Worm (Caenorhabditis elegans) whole organism, mixed stage, embryonic: Measurements from ENCODE around the gene W02A2.12.

Experiments used
- ceh-39 ChIP-seq: fragments of 150-350 bp; optimal IDR thresholded peaks from 2 replicates; lab custom pipeline; 2014; ENCODE audit warnings: missing biosample characterization, missing genetic modification characterization
- ces-1 ChIP-seq: fragments of 150-350 bp; optimal IDR thresholded peaks from 2 replicates; lab custom pipeline; 2014; ENCODE audit warnings: missing biosample characterization, missing genetic modification reagents, missing genetic modification characterization
- elt-1 ChIP-seq: sonication (generic microtip); optimal IDR thresholded peaks from 2 replicates; lab custom pipeline; 2017; ENCODE audit warnings: missing genetic modification characterization, mild to moderate bottlenecking, missing compliant biosample characterization, antibody characterized with exemption, moderate library complexity, borderline replicate concordance; ENCODE audit not compliant: insufficient read depth
- lin-13 ChIP-seq: fragments of 150-350 bp; optimal IDR thresholded peaks from 2 replicates; lab custom pipeline; 2014; ENCODE audit warnings: missing biosample characterization, missing genetic modification characterization
- lsy-2 ChIP-seq: fragments of 150-350 bp; optimal IDR thresholded peaks from 2 replicates; lab custom pipeline; 2014; ENCODE audit warnings: missing biosample characterization, missing genetic modification characterization
- nhr-12 ChIP-seq: fragments of 150-350 bp; optimal IDR thresholded peaks from 2 replicates; lab custom pipeline; 2014; ENCODE audit warnings: missing biosample characterization, missing genetic modification characterization
- nhr-237 ChIP-seq: fragments of 150-350 bp; optimal IDR thresholded peaks from 2 replicates; lab custom pipeline; 2014; ENCODE audit warnings: missing biosample characterization, missing genetic modification characterization
- nhr-28 ChIP-seq: fragments of 150-350 bp; optimal IDR thresholded peaks from 2 replicates; lab custom pipeline; 2014; ENCODE audit warnings: missing biosample characterization, missing genetic modification characterization
- snpc-4 ChIP-seq: fragments of 150-350 bp; optimal IDR thresholded peaks from 2 replicates; lab custom pipeline; 2014; ENCODE audit warnings: missing biosample characterization, missing genetic modification characterization
- sptf-1 ChIP-seq: sonication (generic microtip); optimal IDR thresholded peaks from 2 replicates; lab custom pipeline; 2017; ENCODE audit warnings: mild to moderate bottlenecking, missing genetic modification characterization, moderate library complexity, missing compliant biosample characterization
- unc-39 ChIP-seq: fragments of 150-350 bp; optimal IDR thresholded peaks from 2 replicates; lab custom pipeline; 2014; ENCODE audit warnings: missing biosample characterization, missing genetic modification characterization

ce11 chrIV:13394686-13395085 lies 46.1 kb upstream of the W02A2.12 start:
- no peak for TF ChIP-seq lsy-2 (tag; lab: Kevin White, UChicago)
- TF ChIP-seq snpc-4 (tag; lab: Kevin White, UChicago), result no peak
- TF ChIP-seq ces-1 (GFP tag; lab: Kevin White, UChicago), result no peak
- TF ChIP-seq sptf-1 (tag; lab: Kevin White, UChicago), result no peak
- no peak for TF ChIP-seq nhr-237
- no peak for TF ChIP-seq unc-39 (tag; lab: Kevin White, UChicago)
- no peak for TF ChIP-seq nhr-28
- no peak for TF ChIP-seq lin-13
- no peak for TF ChIP-seq nhr-12
- no peak for TF ChIP-seq ceh-39 (tag; lab: Kevin White, UChicago)
- TF ChIP-seq elt-1 (tag; lab: Kevin White, UChicago), result no peak
